Worm (Caenorhabditis elegans): ENCODE results near the gene H10E21.5.

- no peak for TF ChIP-seq nhr-28 (tag; optimal IDR thresholded peaks at IDR 0.05)
- no peak for TF ChIP-seq ces-1 (GFP tag; optimal IDR thresholded peaks at IDR 0.05)
- no peak for TF ChIP-seq bed-3 (GFP tag; optimal IDR thresholded peaks at IDR 0.05)
- TF ChIP-seq elt-3 (tag; optimal IDR thresholded peaks at IDR 0.05) = no peak
- TF ChIP-seq blmp-1 (tag; optimal IDR thresholded peaks at IDR 0.05) = no peak
Observed at ce11 chrIII:39516-39915, 15.8 kb upstream of the H10E21.5 start.
